Worm (Caenorhabditis elegans): ENCODE data around the gene aakg-5.

- TF ChIP-seq him-1 (tag; optimal IDR thresholded peaks at IDR 0.05) (no peak), dao-5 (tag; optimal IDR thresholded peaks at IDR 0.05) (no peak)
Measured at ce11 chrII:9931012-9931411, 43.9 kb downstream of the aakg-5 start.

Data from whole organism, L4/young adult.